Worm (Caenorhabditis elegans) whole organism, late embryonic: Measurements from ENCODE around the gene F10C1.8.

Experiments
- C38D4.7 ChIP-seq: fragments of 200-800 bp; sonication (Bioruptor generic); optimal IDR thresholded peaks from 2 replicates; lab custom pipeline; 2018; ENCODE audit warnings: mild to moderate bottlenecking, missing genetic modification characterization, moderate library complexity, missing compliant biosample characterization
- Y22D7AL.16 ChIP-seq: sonication (generic microtip); optimal IDR thresholded peaks from 2 replicates; lab custom pipeline; 2016; ENCODE audit warnings: missing genetic modification characterization, missing compliant biosample characterization
- ets-4 ChIP-seq: sonication (generic microtip); optimal IDR thresholded peaks from 2 replicates; lab custom pipeline; 2016; ENCODE audit warnings: missing genetic modification characterization, missing compliant biosample characterization
- madf-2 ChIP-seq: sonication (generic microtip); optimal IDR thresholded peaks from 2 replicates; lab custom pipeline; 2017; ENCODE audit warnings: missing genetic modification characterization, missing compliant biosample characterization
- npax-4 ChIP-seq: sonication (generic microtip); optimal IDR thresholded peaks from 2 replicates; lab custom pipeline; 2016; ENCODE audit warnings: missing genetic modification characterization, missing compliant biosample characterization
- ttx-3 ChIP-seq: sonication (generic microtip); optimal IDR thresholded peaks from 2 replicates; lab custom pipeline; 2016; ENCODE audit warnings: missing genetic modification reagents, missing genetic modification characterization, missing compliant biosample characterization
- zip-5 ChIP-seq: sonication (generic microtip); optimal IDR thresholded peaks from 2 replicates; lab custom pipeline; 2016; ENCODE audit warnings: missing genetic modification characterization, missing compliant biosample characterization
- ztf-16 ChIP-seq: sonication (generic microtip); optimal IDR thresholded peaks from 2 replicates; lab custom pipeline; 2017; ENCODE audit warnings: missing genetic modification characterization, missing compliant biosample characterization

- TF ChIP-seq C38D4.7: no peak
- no peak for TF ChIP-seq madf-2 (tag; lab: Kevin White, UChicago)
- no peak for TF ChIP-seq ztf-16 (tag; lab: Kevin White, UChicago)
- no peak for TF ChIP-seq zip-5 (tag; lab: Kevin White, UChicago)
- TF ChIP-seq ttx-3: no peak
- TF ChIP-seq npax-4: no peak
- no peak for TF ChIP-seq ets-4 (tag; lab: Kevin White, UChicago)
- no peak for TF ChIP-seq Y22D7AL.16 (tag; lab: Kevin White, UChicago)
Observed at ce11 chrII:5774120-5774519, 19.9 kb downstream of the F10C1.8 start, which contains the start of the genes dmd-5 and F10C1.1.
